Fruit fly (Drosophila melanogaster) whole organism: ENCODE data around the gene CG6923.

Source experiments
- CG8478 ChIP-seq: fragments of >200 bp; optimal IDR thresholded peaks from 2 replicates; lab custom pipeline; 2018; ENCODE audit warnings: inconsistent platforms
- Dll ChIP-seq: fragments of >200 bp; optimal IDR thresholded peaks from 2 replicates; lab custom pipeline; 2017
- pan ChIP-seq: fragments of >200 bp; optimal IDR thresholded peaks from 2 replicates; lab custom pipeline; 2017
- psq ChIP-seq: fragments of >200 bp; optimal IDR thresholded peaks from 2 replicates; lab custom pipeline; 2017
- usp ChIP-seq: fragments of >200 bp; optimal IDR thresholded peaks from 2 replicates; lab custom pipeline; 2017; ENCODE audit warnings: missing biosample characterization, missing genetic modification characterization, mixed read lengths

- TF ChIP-seq CG8478: no peak
- TF ChIP-seq pan (lab: Kevin White, UChicago): no peak
- TF ChIP-seq usp (GFP tag; lab: Kevin White, UChicago): no peak
- no peak for TF ChIP-seq Dll (lab: Kevin White, UChicago)
- no peak for TF ChIP-seq psq (lab: Kevin White, UChicago)
These were observed 8.8 kb upstream of the CG6923 start for dm6 chr3R:11758507-11759184.
